Fruit fly (Drosophila melanogaster) whole organism: Measurements from ENCODE around the gene Porin2.
A peak's percentile ranks its signal among the peaks of the same experiment; 100 is the strongest.

Source experiments
- CG8478 ChIP-seq: fragments of >200 bp; optimal IDR thresholded peaks from 2 replicates; lab custom pipeline; 2018; ENCODE audit warnings: inconsistent platforms
- Dll ChIP-seq: fragments of >200 bp; optimal IDR thresholded peaks from 2 replicates; lab custom pipeline; 2017
- EcR ChIP-seq, 2 experiments: fragments of >200 bp; optimal IDR thresholded peaks; 2 replicates each; lab custom pipeline; 2017; ENCODE audit warnings: missing biosample characterization in 2 of 2, missing genetic modification characterization in 2 of 2, missing genetic modification reagents in 2 of 2
- pan ChIP-seq: fragments of >200 bp; optimal IDR thresholded peaks from 2 replicates; lab custom pipeline; 2017
- psq ChIP-seq: fragments of >200 bp; optimal IDR thresholded peaks from 2 replicates; lab custom pipeline; 2017
- usp ChIP-seq: fragments of >200 bp; optimal IDR thresholded peaks from 2 replicates; lab custom pipeline; 2017; ENCODE audit warnings: missing biosample characterization, missing genetic modification characterization, mixed read lengths

The Porin2 gene

DNA sequence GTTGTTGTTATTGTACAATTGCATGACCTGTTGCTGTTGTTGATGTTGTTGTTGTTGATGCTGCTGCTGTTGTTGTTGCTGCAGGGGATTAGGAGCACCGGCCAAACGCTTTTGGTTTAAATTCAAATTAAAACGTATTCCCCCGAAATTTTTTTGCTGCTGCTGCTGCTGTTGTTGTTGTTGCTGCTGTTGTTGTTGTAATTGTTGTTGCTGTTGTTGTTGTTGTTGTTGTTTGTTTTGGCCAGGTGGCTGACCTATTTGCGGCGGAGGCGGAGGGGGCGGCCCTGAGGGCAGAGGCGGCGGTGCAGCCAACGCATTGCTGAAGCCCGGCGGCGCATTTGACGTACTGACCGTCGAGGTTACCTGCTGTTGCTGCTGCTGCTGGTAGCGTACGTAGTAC lies 5.2 kb downstream of the Porin2 start:
- TF ChIP-seq pan (lab: Kevin White, UChicago): no peak
- TF ChIP-seq CG8478 (lab: Kevin White, UChicago): no peak
- no peak for TF ChIP-seq usp (GFP tag; lab: Kevin White, UChicago)
- TF ChIP-seq psq: no peak
- TF ChIP-seq Dll: no peak
- TF ChIP-seq EcR (GFP tag; optimal IDR thresholded peaks at IDR 0.05; lab: Kevin White, UChicago): no peak

- no peak for TF ChIP-seq Dll
- TF ChIP-seq pan (lab: Kevin White, UChicago): no peak
- TF ChIP-seq EcR (GFP tag; optimal IDR thresholded peaks at IDR 0.05; lab: Kevin White, UChicago): no peak
- no peak for TF ChIP-seq usp (GFP tag; lab: Kevin White, UChicago)
These were observed 9.4 kb downstream of the Porin2 start, which contains the start of gene Nos for dm6 chr2L:10837491-10837890. TSS of gene Nos (minus strand) at chr2L:10837511.

- no peak for TF ChIP-seq psq
- no peak for TF ChIP-seq Dll
- TF ChIP-seq pan (lab: Kevin White, UChicago): no peak
- no peak for TF ChIP-seq EcR (GFP tag; optimal IDR thresholded peaks at IDR 0.05; lab: Kevin White, UChicago)
- no peak for TF ChIP-seq usp (GFP tag; lab: Kevin White, UChicago)
- no peak for TF ChIP-seq CG8478 (lab: Kevin White, UChicago)
These were observed 15.3 kb downstream of the Porin2 start for dm6 chr2L:10831590-10831989.

dm6 chr2L:10822620-10823019 lies 24.2 kb downstream of the Porin2 start:
- no peak for TF ChIP-seq Dll
- TF ChIP-seq CG8478 (lab: Kevin White, UChicago): no peak
- no peak for TF ChIP-seq EcR (GFP tag; optimal IDR thresholded peaks at IDR 0.05; lab: Kevin White, UChicago)
- no peak for TF ChIP-seq pan (lab: Kevin White, UChicago)
- TF ChIP-seq psq: no peak
- no peak for TF ChIP-seq usp (GFP tag; lab: Kevin White, UChicago)

DNA sequence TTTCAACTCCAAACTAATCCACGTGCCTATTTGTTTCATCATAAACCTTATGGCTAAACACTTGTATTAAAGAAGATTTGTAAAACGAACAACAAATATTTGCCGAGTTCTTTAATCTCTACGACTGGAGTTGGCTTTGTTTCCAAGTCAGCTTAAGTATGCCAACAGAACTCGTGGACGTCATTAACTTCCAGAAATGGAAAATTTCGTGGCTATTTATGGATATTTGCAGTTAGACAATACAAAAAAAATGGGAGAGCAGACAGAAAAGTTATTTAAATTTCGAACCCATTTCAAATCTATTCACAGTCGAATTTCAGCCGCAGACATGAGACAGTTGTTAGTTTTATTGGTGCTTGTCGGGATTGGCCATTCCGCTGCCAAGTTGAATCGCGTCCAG lies 26.4 kb downstream of the Porin2 start, which contains the start of gene CG17134:
CG17134 (plus strand) TSS at position 301 of the 400 bp plus-strand sequence.
- TF ChIP-seq EcR (GFP tag; optimal IDR thresholded peaks at IDR 0.05; lab: Kevin White, UChicago): no peak
- no peak for TF ChIP-seq Dll
- no peak for TF ChIP-seq pan (lab: Kevin White, UChicago)
- no peak for TF ChIP-seq CG8478 (lab: Kevin White, UChicago)
- no peak for TF ChIP-seq usp (GFP tag; lab: Kevin White, UChicago)
- TF ChIP-seq psq: no peak

DNA sequence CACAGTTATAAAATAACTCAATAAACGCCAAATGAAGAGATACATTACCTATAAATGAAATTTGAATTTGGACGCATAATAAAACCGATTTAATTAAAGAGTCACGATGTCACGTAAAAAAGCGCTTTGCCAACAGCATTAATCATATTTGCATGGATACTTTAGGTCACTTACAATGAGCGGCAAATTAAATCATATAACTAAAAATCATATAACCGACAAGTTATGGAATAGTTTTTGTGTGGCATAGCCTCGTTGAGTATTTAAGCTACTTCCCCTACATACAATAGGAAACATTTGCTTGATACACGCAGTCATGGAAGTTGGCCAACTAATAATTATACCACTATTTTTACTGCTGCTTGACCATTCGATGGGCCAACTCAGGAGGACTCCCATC lies 28.0 kb downstream of the Porin2 start, which contains the start of gene CG6508:
CG6508 (plus strand) TSS at position 301 of the 400 bp plus-strand sequence.
- TF ChIP-seq EcR (GFP tag; optimal IDR thresholded peaks at IDR 0.05; lab: Kevin White, UChicago): no peak
- TF ChIP-seq Dll: no peak
- no peak for TF ChIP-seq pan (lab: Kevin White, UChicago)
- TF ChIP-seq usp (GFP tag; lab: Kevin White, UChicago): no peak
- TF ChIP-seq psq: no peak
- no peak for TF ChIP-seq CG8478 (lab: Kevin White, UChicago)

- TF ChIP-seq EcR (GFP tag; optimal IDR thresholded peaks at IDR 0.05; lab: Kevin White, UChicago): no peak
- TF ChIP-seq pan (lab: Kevin White, UChicago): no peak
- TF ChIP-seq CG8478 (lab: Kevin White, UChicago): no peak
- TF ChIP-seq psq: no peak
- TF ChIP-seq Dll: no peak
- no peak for TF ChIP-seq usp (GFP tag; lab: Kevin White, UChicago)
These were observed 44.7 kb downstream of the Porin2 start for dm6 chr2L:10801951-10802780.

- TF ChIP-seq EcR (GFP tag; optimal IDR thresholded peaks at IDR 0.05; lab: Kevin White, UChicago) (no peak), Dll (peak; percentile 33)
These were observed 45.7 kb downstream of the Porin2 start, which contains the start of gene CG31869 for dm6 chr2L:10800877-10801719. TSS of gene CG31869 (minus strand) at chr2L:10801109.
